Fruit fly (Drosophila melanogaster) whole organism, embryonic: Measurements from ENCODE around the gene CG13894.

Source experiments
- Abd-B ChIP-seq: fragments of 200-800 bp; sonication (Bioruptor generic); optimal IDR thresholded peaks from 2 replicates; lab custom pipeline; 2018; ENCODE audit warnings: missing biosample characterization, mild to moderate bottlenecking, missing genetic modification characterization, moderate library complexity
- Awh ChIP-seq: fragments of 200-800 bp; sonication (Bioruptor generic); IDR thresholded peaks from 2 replicates; pipeline ENCODE4, ENCODE4 v1.3.6; 2022; ENCODE audit warnings: missing biosample characterization, missing genetic modification characterization
- B-H2 ChIP-seq: fragments of 200-800 bp; sonication (Bioruptor generic); optimal IDR thresholded peaks from 2 replicates; lab custom pipeline; 2018; ENCODE audit warnings: missing biosample characterization, mild to moderate bottlenecking, missing genetic modification characterization
- CG11093 ChIP-seq: fragments of 200-800 bp; sonication (Bioruptor generic); IDR thresholded peaks from 3 replicates; pipeline ENCODE4 v1.3.6; 2022; ENCODE audit warnings: missing biosample characterization, missing genetic modification characterization
- CG11560 ChIP-seq: fragments of 200-800 bp; sonication (Bioruptor generic); IDR thresholded peaks from 3 replicates; pipeline ENCODE4 v1.3.6; 2022; ENCODE audit warnings: missing biosample characterization, missing genetic modification characterization
- CG12769 ChIP-seq: fragments of 200-800 bp; sonication (Bioruptor generic); optimal IDR thresholded peaks from 2 replicates; lab custom pipeline; 2019; ENCODE audit warnings: missing biosample characterization, mild to moderate bottlenecking, missing genetic modification characterization, moderate library complexity
- CG16863 ChIP-seq: fragments of 200-800 bp; sonication (Bioruptor generic); optimal IDR thresholded peaks from 3 replicates; lab custom pipeline; 2016; ENCODE audit warnings: missing biosample characterization, missing genetic modification characterization
- CG2116 ChIP-seq: fragments of 200-800 bp; sonication (Bioruptor generic); optimal IDR thresholded peaks from 3 replicates; lab custom pipeline; 2018; ENCODE audit warnings: missing biosample characterization, mild to moderate bottlenecking, missing genetic modification characterization
- CG34422 ChIP-seq: fragments of 200-800 bp; sonication (Bioruptor generic); IDR thresholded peaks from 3 replicates; pipeline ENCODE4 v1.3.6; 2022; ENCODE audit warnings: missing biosample characterization, missing genetic modification characterization
- CG4854 ChIP-seq: fragments of 200-800 bp; sonication (Bioruptor generic); optimal IDR thresholded peaks from 2 replicates; lab custom pipeline; 2016; ENCODE audit warnings: missing biosample characterization, missing genetic modification characterization, inconsistent platforms
- CG5180 ChIP-seq: fragments of 200-800 bp; sonication (Bioruptor generic); optimal IDR thresholded peaks from 3 replicates; lab custom pipeline; 2017; ENCODE audit warnings: missing biosample characterization, missing genetic modification characterization, mild to moderate bottlenecking, moderate library complexity, missing genetic modification reagents
- CG6272 ChIP-seq: fragments of 200-800 bp; sonication (Bioruptor generic); IDR thresholded peaks from 2 replicates; pipeline ENCODE4 v1.3.6; 2022; ENCODE audit warnings: missing biosample characterization, missing genetic modification characterization
- CG7372 ChIP-seq: fragments of 200-800 bp; sonication (Bioruptor generic); IDR thresholded peaks from 2 replicates; pipeline ENCODE4 v1.3.6; 2022; ENCODE audit warnings: missing biosample characterization, missing genetic modification characterization
- CG8281 ChIP-seq: fragments of 200-800 bp; sonication (Bioruptor generic); optimal IDR thresholded peaks from 2 replicates; lab custom pipeline; 2018; ENCODE audit warnings: missing biosample characterization, mild to moderate bottlenecking, missing genetic modification characterization, moderate library complexity
- CG8388 ChIP-seq: fragments of 200-800 bp; sonication (Bioruptor generic); optimal IDR thresholded peaks from 2 replicates; lab custom pipeline; 2019; ENCODE audit warnings: missing biosample characterization, mild to moderate bottlenecking, missing genetic modification characterization, moderate library complexity
- CG9817 ChIP-seq: fragments of 200-800 bp; sonication (Bioruptor generic); optimal IDR thresholded peaks from 2 replicates; lab custom pipeline; 2018; ENCODE audit warnings: missing biosample characterization, mild to moderate bottlenecking, missing genetic modification characterization, moderate library complexity
- Deaf1 ChIP-seq: fragments of 200-800 bp; optimal IDR thresholded peaks from 3 replicates; lab custom pipeline; 2019; ENCODE audit warnings: missing biosample characterization, mild to moderate bottlenecking, missing genetic modification characterization, moderate library complexity
- Elba2 ChIP-seq: fragments of 200-800 bp; sonication (Bioruptor generic); optimal IDR thresholded peaks from 3 replicates; lab custom pipeline; 2016; ENCODE audit warnings: missing biosample characterization, missing genetic modification characterization
- HLH3B ChIP-seq: fragments of 200-800 bp; sonication (Bioruptor generic); IDR thresholded peaks from 2 replicates; pipeline ENCODE4 v1.3.6; 2022; ENCODE audit warnings: missing biosample characterization, missing genetic modification characterization
- Hmx ChIP-seq: fragments of 200-800 bp; sonication (Bioruptor generic); optimal IDR thresholded peaks from 2 replicates; lab custom pipeline; 2016; ENCODE audit warnings: missing biosample characterization, missing genetic modification characterization
- Jarid2 ChIP-seq: fragments of 200-800 bp; sonication (Bioruptor generic); optimal IDR thresholded peaks from 3 replicates; lab custom pipeline; 2017; ENCODE audit warnings: mild to moderate bottlenecking, missing biosample characterization, missing genetic modification reagents, missing genetic modification characterization
- Kr ChIP-seq: fragments of 200-800 bp; sonication (Bioruptor generic); optimal IDR thresholded peaks from 2 replicates; lab custom pipeline; 2017; ENCODE audit warnings: missing biosample characterization, mild to moderate bottlenecking, missing genetic modification characterization
- Lpt ChIP-seq: fragments of >200 bp; optimal IDR thresholded peaks from 2 replicates; lab custom pipeline; 2018; ENCODE audit warnings: missing biosample characterization, missing genetic modification characterization
- Oli ChIP-seq: fragments of 200-800 bp; sonication (Bioruptor generic); optimal IDR thresholded peaks from 2 replicates; lab custom pipeline; 2018; ENCODE audit warnings: missing biosample characterization, mild to moderate bottlenecking, missing genetic modification characterization, moderate library complexity
- Opbp ChIP-seq: fragments of 200-800 bp; sonication (Bioruptor generic); IDR thresholded peaks from 3 replicates; pipeline ENCODE4 v1.3.6; 2022; ENCODE audit warnings: missing biosample characterization, missing genetic modification characterization; ENCODE audit not compliant: partially characterized antibody
- Side ChIP-seq: fragments of 200-800 bp; sonication (Bioruptor generic); optimal IDR thresholded peaks from 2 replicates; lab custom pipeline; 2016; ENCODE audit warnings: missing biosample characterization, missing genetic modification characterization
- Six4 ChIP-seq: fragments of 200-800 bp; sonication (Bioruptor generic); optimal IDR thresholded peaks from 2 replicates; lab custom pipeline; 2016; ENCODE audit warnings: missing biosample characterization, missing genetic modification characterization
- Sox100B ChIP-seq: fragments of 200-800 bp; sonication (Bioruptor generic); optimal IDR thresholded peaks from 3 replicates; lab custom pipeline; 2018; ENCODE audit warnings: missing biosample characterization, mild to moderate bottlenecking, missing genetic modification characterization
- Xrp1 ChIP-seq: fragments of 200-800 bp; sonication (Bioruptor generic); IDR thresholded peaks from 2 replicates; pipeline ENCODE4 v1.3.6; 2022; ENCODE audit warnings: missing biosample characterization, missing genetic modification characterization
- ap ChIP-seq: fragments of 200-800 bp; sonication (Bioruptor generic); IDR thresholded peaks from 2 replicates; pipeline ENCODE4 v1.3.6; 2022; ENCODE audit warnings: missing biosample characterization, missing genetic modification characterization
- ara ChIP-seq: fragments of 200-800 bp; sonication (Bioruptor generic); IDR thresholded peaks from 2 replicates; pipeline ENCODE4 v1.3.6; 2022; ENCODE audit warnings: missing biosample characterization, missing genetic modification characterization
- ase ChIP-seq: fragments of 200-800 bp; sonication (Bioruptor generic); IDR thresholded peaks from 3 replicates; pipeline ENCODE4 v1.3.6; 2022; ENCODE audit warnings: missing biosample characterization, missing genetic modification characterization
- btn ChIP-seq: fragments of 200-800 bp; sonication (Bioruptor generic); optimal IDR thresholded peaks from 2 replicates; lab custom pipeline; 2016; ENCODE audit warnings: missing biosample characterization, missing genetic modification characterization
- cg ChIP-seq: fragments of 200-800 bp; sonication (Bioruptor generic); optimal IDR thresholded peaks from 3 replicates; lab custom pipeline; 2019; ENCODE audit warnings: missing biosample characterization, mild to moderate bottlenecking, missing genetic modification characterization, moderate library complexity
- crc ChIP-seq: fragments of 200-800 bp; sonication (Bioruptor generic); optimal IDR thresholded peaks from 2 replicates; lab custom pipeline; 2016; ENCODE audit warnings: missing biosample characterization, missing genetic modification characterization
- dimm ChIP-seq: fragments of 200-800 bp; sonication (Bioruptor generic); IDR thresholded peaks from 2 replicates; pipeline ENCODE4 v1.3.6; 2022; ENCODE audit warnings: missing biosample characterization, missing genetic modification characterization
- esg ChIP-seq: fragments of 200-800 bp; sonication (Bioruptor generic); conservative IDR thresholded peaks from 2 replicates; pipeline ENCODE4 v1.3.6; 2022; ENCODE audit warnings: missing biosample characterization, missing genetic modification characterization
- eve ChIP-seq, 2 experiments: fragments of >200 bp; optimal IDR thresholded peaks; 2 replicates each; lab custom pipeline; 2017; ENCODE audit warnings: missing biosample characterization in 2 of 2, missing genetic modification characterization in 2 of 2
- gro ChIP-seq: fragments of 200-800 bp; sonication (Bioruptor generic); optimal IDR thresholded peaks from 2 replicates; lab custom pipeline; 2016; ENCODE audit warnings: missing biosample characterization, missing genetic modification characterization
- lbe ChIP-seq: fragments of 200-800 bp; sonication (Bioruptor generic); optimal IDR thresholded peaks from 2 replicates; lab custom pipeline; 2016; ENCODE audit warnings: missing biosample characterization, mild to moderate bottlenecking, missing genetic modification characterization
- org-1 ChIP-seq: fragments of 200-800 bp; sonication (Bioruptor generic); optimal IDR thresholded peaks from 2 replicates; lab custom pipeline; 2017; ENCODE audit warnings: missing biosample characterization, missing genetic modification characterization
- pb ChIP-seq: fragments of 200-800 bp; sonication (Bioruptor generic); optimal IDR thresholded peaks from 3 replicates; lab custom pipeline; 2016; ENCODE audit warnings: missing biosample characterization, missing genetic modification characterization
- row ChIP-seq: fragments of 200-800 bp; sonication (Bioruptor generic); IDR thresholded peaks from 3 replicates; pipeline ENCODE4 v1.3.6; 2022; ENCODE audit warnings: missing biosample characterization, missing genetic modification characterization
- sens ChIP-seq: fragments of 200-800 bp; sonication (Bioruptor generic); peaks from one replicate; lab custom pipeline; 2016; ENCODE audit warnings: missing biosample characterization, missing genetic modification characterization
- tap ChIP-seq: fragments of 200-800 bp; optimal IDR thresholded peaks from 3 replicates; lab custom pipeline; 2019; ENCODE audit warnings: missing biosample characterization, mild to moderate bottlenecking, missing genetic modification characterization, moderate library complexity

The CG13894 gene

dm6 chr3L:654019-654418, 44.9 kb downstream of the CG13894 start, which contains the start of the genes MED30 and Rev1 (continued):
- TF ChIP-seq tap (tag; lab: Kevin White, UChicago) (peak; percentile 87), cg (GFP tag; lab: Kevin White, UChicago) (no peak), B-H2 (GFP tag; lab: Kevin White, UChicago) (no peak), Elba2 (peak; percentile 43), Xrp1 (GFP tag; lab: Robert Waterston, UW) (peak; percentile 93), Opbp (GFP tag; lab: Robert Waterston, UW) (0 out of 3 replicates have a peak, but pooled peaks have one; percentile 8), ara (GFP tag; lab: Robert Waterston, UW) (peak; percentile 86), Oli (tag; lab: Kevin White, UChicago) (peak; percentile 88), row (GFP tag; lab: Robert Waterston, UW) (peak; percentile 91), ase (GFP tag; lab: Robert Waterston, UW) (peak; percentile 89), CG2116 (GFP tag; lab: Kevin White, UChicago) (peak; percentile 96), Sox100B (GFP tag; lab: Kevin White, UChicago) (peak; percentile 83), Abd-B (GFP tag; lab: Kevin White, UChicago) (peak; percentile 91), CG9817 (peak; percentile 94), Side (peak; percentile 95), org-1 (GFP tag; lab: Kevin White, UChicago) (peak; percentile 75), CG12769 (tag; lab: Kevin White, UChicago) (peak; percentile 96), crc (GFP tag; lab: Kevin White, UChicago) (peak; percentile 96), CG34422 (GFP tag; lab: Robert Waterston, UW) (peak; percentile 86), btn (peak; percentile 86), CG6272 (peak; percentile 86), CG5180 (peak; percentile 68), eve (GFP tag; optimal IDR thresholded peaks at IDR 0.05; lab: Kevin White, UChicago) (no peak), Jarid2 (GFP tag; lab: Kevin White, UChicago) (peak; percentile 59), pb (GFP tag; lab: Kevin White, UChicago) (peak; percentile 89), CG11560 (peak; percentile 77), lbe (peak; percentile 93), Awh (GFP tag; lab: Robert Waterston, UW) (peak; percentile 88), CG4854 (GFP tag; lab: Kevin White, UChicago) (peak; percentile 92), esg (peak; percentile 84), CG16863 (peak; percentile 95), CG8281 (tag; lab: Kevin White, UChicago) (peak; percentile 71), CG8388 (GFP tag; lab: Kevin White, UChicago) (peak; percentile 86), Lpt (GFP tag; lab: Kevin White, UChicago) (no peak), Kr (GFP tag; lab: Kevin White, UChicago) (no peak), sens (GFP tag; lab: Kevin White, UChicago) (peak; percentile 99), gro (GFP tag; lab: Kevin White, UChicago) (peak; percentile 98), CG11093 (GFP tag; lab: Robert Waterston, UW) (peak; percentile 79), Hmx (GFP tag; lab: Kevin White, UChicago) (peak; percentile 90), dimm (GFP tag; lab: Robert Waterston, UW) (peak; percentile 68; the same call in 1 of the 2 replicates), Deaf1 (tag; lab: Kevin White, UChicago) (peak; percentile 65), Six4 (GFP tag; lab: Kevin White, UChicago) (peak; percentile 90), HLH3B (peak; percentile 91), ap (peak; percentile 78), CG7372 (GFP tag; lab: Robert Waterston, UW) (peak; percentile 87)
- TF ChIP-seq, all 482 proteins: peak for 435
